Worm (Caenorhabditis elegans): ENCODE data around the gene rps-12.

Gene rps-12

ce11 chrIII:5691826-5692225, 12.7 kb downstream of the rps-12 start:
- TF ChIP-seq elt-3 (tag; optimal IDR thresholded peaks at IDR 0.05) (no peak), jun-1 (tag; optimal IDR thresholded peaks at IDR 0.05) (no peak), elt-2 (tag; optimal IDR thresholded peaks at IDR 0.05) (no peak), nhr-43 (tag; optimal IDR thresholded peaks at IDR 0.05; ENCODE audit: poor library complexity, severe bottlenecking) (no peak), unc-39 (tag; optimal IDR thresholded peaks at IDR 0.05) (no peak), fos-1 (tag; optimal IDR thresholded peaks at IDR 0.05) (no peak), pqm-1 (tag; optimal IDR thresholded peaks at IDR 0.05) (no peak), nhr-11 (tag; optimal IDR thresholded peaks at IDR 0.05) (no peak), hmg-11 (tag; optimal IDR thresholded peaks at IDR 0.05) (no peak), lin-15B (tag; optimal IDR thresholded peaks at IDR 0.05) (no peak), ama-1 (optimal IDR thresholded peaks at IDR 0.05) (no peak)

ce11 chrIII:5692690-5693089, 13.6 kb downstream of the rps-12 start, which contains the start of the genes abi-1 and arle-14:
abi-1 (minus strand) TSS chrIII:5692740.
arle-14 (plus strand) TSS chrIII:5692906.
- TF ChIP-seq tbx-2 (tag; optimal IDR thresholded peaks at IDR 0.05) (no peak), hmg-11 (tag; optimal IDR thresholded peaks at IDR 0.05) (peak; percentile 17), nfya-1 (tag; optimal IDR thresholded peaks at IDR 0.05; ENCODE audit: insufficient read depth) (peak; percentile 35), pha-4 (tag; optimal IDR thresholded peaks at IDR 0.05) (peak; percentile 39), R02D3.7 (tag; optimal IDR thresholded peaks at IDR 0.05) (peak; percentile 15)

ce11 chrIII:5693736-5694135, 14.6 kb downstream of the rps-12 start, which contains the start of gene B0336.13:
B0336.13 (plus strand) TSS chrIII:5694036.
- TF ChIP-seq mml-1 (tag; optimal IDR thresholded peaks at IDR 0.05), result no peak
- TF ChIP-seq egl-27 (tag; optimal IDR thresholded peaks at IDR 0.05), result no peak
- TF ChIP-seq mdl-1 (tag; optimal IDR thresholded peaks at IDR 0.05), result no peak
- no peak for TF ChIP-seq pqm-1 (tag; optimal IDR thresholded peaks at IDR 0.05)
- no peak for TF ChIP-seq snpc-4 (tag; optimal IDR thresholded peaks at IDR 0.05)
- TF ChIP-seq zag-1 (tag; optimal IDR thresholded peaks at IDR 0.05), result no peak
- no peak for TF ChIP-seq eor-1 (tag; optimal IDR thresholded peaks at IDR 0.05)
- TF ChIP-seq skn-1 (tag; optimal IDR thresholded peaks at IDR 0.05), result no peak
- no peak for TF ChIP-seq unc-39 (tag; optimal IDR thresholded peaks at IDR 0.05)
- no peak for TF ChIP-seq jun-1 (tag; optimal IDR thresholded peaks at IDR 0.05)
- TF ChIP-seq ceh-82 (tag; optimal IDR thresholded peaks at IDR 0.05), result no peak
- TF ChIP-seq lsy-12 (tag; optimal IDR thresholded peaks at IDR 0.05), result no peak
- no peak for TF ChIP-seq elt-3 (tag; optimal IDR thresholded peaks at IDR 0.05)
- no peak for TF ChIP-seq elt-2 (tag; optimal IDR thresholded peaks at IDR 0.05)
- no peak for TF ChIP-seq ZK546.5 (tag; optimal IDR thresholded peaks at IDR 0.05)

ce11 chrIII:5697266-5697665, 18.2 kb downstream of the rps-12 start, which contains the start of gene B0336.7:
B0336.7 (minus strand) TSS chrIII:5697366.
- TF ChIP-seq ceh-82 (tag; optimal IDR thresholded peaks at IDR 0.05), result no peak
- TF ChIP-seq snpc-4 (tag; optimal IDR thresholded peaks at IDR 0.05), result no peak
- TF ChIP-seq skn-1 (tag; optimal IDR thresholded peaks at IDR 0.05), result no peak
- TF ChIP-seq sea-2 (GFP tag; optimal IDR thresholded peaks at IDR 0.05), result no peak
- TF ChIP-seq daf-12 (tag; optimal IDR thresholded peaks at IDR 0.05), result no peak
- no peak for TF ChIP-seq egl-27 (tag; optimal IDR thresholded peaks at IDR 0.05)
- no peak for TF ChIP-seq nhr-28 (tag; optimal IDR thresholded peaks at IDR 0.05)
- TF ChIP-seq nhr-12 (tag; optimal IDR thresholded peaks at IDR 0.05), result no peak
- no peak for TF ChIP-seq fos-1 (tag; optimal IDR thresholded peaks at IDR 0.05)
- TF ChIP-seq pqm-1 (tag; optimal IDR thresholded peaks at IDR 0.05), result no peak
- TF ChIP-seq mml-1 (tag; optimal IDR thresholded peaks at IDR 0.05), result no peak
- no peak for TF ChIP-seq nfya-1 (tag; optimal IDR thresholded peaks at IDR 0.05; ENCODE audit: insufficient read depth)
- no peak for TF ChIP-seq mdl-1 (tag; optimal IDR thresholded peaks at IDR 0.05)
- no peak for TF ChIP-seq nhr-77 (tag; optimal IDR thresholded peaks at IDR 0.05)

ce11 chrIII:5697963-5698730, 19.0 kb downstream of the rps-12 start, which contains the start of the genes lgg-3 and rgs-5:
lgg-3 (minus strand) TSS chrIII:5698013.
rgs-5 (plus strand) TSS chrIII:5698555.
- TF ChIP-seq ceh-9 (tag; optimal IDR thresholded peaks at IDR 0.05), result no peak
- no peak for TF ChIP-seq ztf-4 (tag; optimal IDR thresholded peaks at IDR 0.05)
- no peak for TF ChIP-seq aly-2 (tag; optimal IDR thresholded peaks at IDR 0.05)
- TF ChIP-seq jun-1 (tag; optimal IDR thresholded peaks at IDR 0.05), result no peak
- TF ChIP-seq lsy-12 (tag; optimal IDR thresholded peaks at IDR 0.05), result no peak
- peak; percentile 46 for TF ChIP-seq lin-15B (tag; optimal IDR thresholded peaks at IDR 0.05)
- no peak for TF ChIP-seq fos-1 (tag; optimal IDR thresholded peaks at IDR 0.05)
- no peak for TF ChIP-seq nhr-43 (tag; optimal IDR thresholded peaks at IDR 0.05; ENCODE audit: poor library complexity, severe bottlenecking)
- no peak for TF ChIP-seq unc-62 (GFP tag; optimal IDR thresholded peaks at IDR 0.05)
- TF ChIP-seq snpc-4 (tag; optimal IDR thresholded peaks at IDR 0.05), result peak; percentile 79
- peak; percentile 21 for TF ChIP-seq egl-5 (tag; optimal IDR thresholded peaks at IDR 0.05)
- TF ChIP-seq nhr-23 (tag; optimal IDR thresholded peaks at IDR 0.05), result peak; percentile 12
- TF ChIP-seq nfya-1 (tag; optimal IDR thresholded peaks at IDR 0.05; ENCODE audit: insufficient read depth), result peak; percentile 53
- no peak for TF ChIP-seq fkh-2 (tag; optimal IDR thresholded peaks at IDR 0.05)
- peak; percentile 27 for TF ChIP-seq hmg-11 (tag; optimal IDR thresholded peaks at IDR 0.05)
- peak; percentile 60 for TF ChIP-seq pha-4 (tag; optimal IDR thresholded peaks at IDR 0.05)
- TF ChIP-seq fkh-10 (GFP tag; optimal IDR thresholded peaks at IDR 0.05), result no peak
- no peak for TF ChIP-seq unc-39 (tag; optimal IDR thresholded peaks at IDR 0.05)
- TF ChIP-seq ceh-82 (tag; optimal IDR thresholded peaks at IDR 0.05), result no peak
- peak; percentile 5 for TF ChIP-seq elt-2 (tag; optimal IDR thresholded peaks at IDR 0.05)
- TF ChIP-seq egl-27 (tag; optimal IDR thresholded peaks at IDR 0.05), result no peak
- TF ChIP-seq eor-1 (tag; optimal IDR thresholded peaks at IDR 0.05), result no peak
- TF ChIP-seq nhr-77 (tag; optimal IDR thresholded peaks at IDR 0.05), result no peak
- TF ChIP-seq lin-39 (tag; optimal IDR thresholded peaks at IDR 0.05), result peak; percentile 30
- no peak for TF ChIP-seq skn-1 (tag; optimal IDR thresholded peaks at IDR 0.05)

Data from whole organism, L3 larva.